Worm (Caenorhabditis elegans): ENCODE data around the gene clc-3.

DNA sequence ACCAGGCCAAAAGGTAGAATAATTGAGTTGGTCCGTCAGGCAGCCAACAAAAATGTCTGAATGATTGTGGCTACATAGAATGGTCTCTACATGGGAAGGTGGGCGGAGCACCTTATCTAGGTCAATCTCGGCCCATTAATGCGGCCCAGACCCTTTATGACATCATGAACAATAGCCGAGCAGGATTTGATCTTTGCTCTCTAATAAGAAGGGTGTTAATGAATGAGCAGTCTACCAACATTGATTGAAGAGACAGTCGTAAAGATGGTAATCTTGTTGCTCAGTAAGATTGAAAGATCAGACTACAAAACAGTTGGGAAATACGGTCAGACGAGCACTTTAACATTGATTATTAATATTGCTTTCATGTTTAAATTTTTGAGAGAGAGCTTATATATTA is 25.8 kb upstream of the clc-3 start:
- TF ChIP-seq ceh-16 (tag; optimal IDR thresholded peaks at IDR 0.05), result no peak
- TF ChIP-seq ztf-4 (tag; optimal IDR thresholded peaks at IDR 0.05), result no peak
